Worm (Caenorhabditis elegans) whole organism, dauer: ENCODE measurements around the gene hum-4.

Source experiments
- unc-62 ChIP-seq: sonication (generic microtip); optimal IDR thresholded peaks from 2 replicates; lab custom pipeline; 2017; ENCODE audit warnings: missing biosample characterization, missing genetic modification reagents, missing genetic modification characterization

Gene hum-4

ce11 chrX:11387723-11388330, 45.6 kb downstream of the hum-4 start:
- no peak for TF ChIP-seq unc-62 (GFP tag; lab: Kevin White, UChicago)

- TF ChIP-seq unc-62 (GFP tag; lab: Kevin White, UChicago) = no peak
Observed at ce11 chrX:11386903-11387302, 46.5 kb downstream of the hum-4 start.

- no peak for TF ChIP-seq unc-62 (GFP tag; lab: Kevin White, UChicago)
Observed at ce11 chrX:11385916-11386315, 47.5 kb downstream of the hum-4 start.

ce11 chrX:11384534-11385441, 48.6 kb downstream of the hum-4 start, which contains the start of the genes F08B12.11 and prmn-1:
Gene F08B12.11, plus strand, starts transcription at chrX:11385054.
Gene prmn-1, plus strand, starts transcription at chrX:11385084.
- no peak for TF ChIP-seq unc-62 (GFP tag; lab: Kevin White, UChicago)

ce11 chrX:11383359-11383758, 50.0 kb downstream of the hum-4 start:
- no peak for TF ChIP-seq unc-62 (GFP tag; lab: Kevin White, UChicago)

ce11 chrX:11379135-11379781, 54.1 kb downstream of the hum-4 start:
- TF ChIP-seq unc-62 (GFP tag; lab: Kevin White, UChicago) = no peak

ce11 chrX:11377370-11377769, 56.0 kb downstream of the hum-4 start, which contains the start of gene tni-1:
Gene tni-1, minus strand, starts transcription at chrX:11377470.
- TF ChIP-seq unc-62 (GFP tag; lab: Kevin White, UChicago) = no peak

ce11 chrX:11375509-11375908, 57.9 kb downstream of the hum-4 start, which contains the start of gene F42E11.3:
Gene F42E11.3, minus strand, starts transcription at chrX:11375609.
- TF ChIP-seq unc-62 (GFP tag; lab: Kevin White, UChicago) = no peak
